Worm (Caenorhabditis elegans): ENCODE measurements around the gene div-1.

- TF ChIP-seq dmd-4 (tag; optimal IDR thresholded peaks at IDR 0.05; ENCODE audit: borderline replicate concordance), result no peak
- no peak for TF ChIP-seq tbx-2 (tag; optimal IDR thresholded peaks at IDR 0.05)
- TF ChIP-seq elt-2 (tag; optimal IDR thresholded peaks at IDR 0.05), result no peak
- TF ChIP-seq npax-4 (tag; optimal IDR thresholded peaks at IDR 0.05), result no peak
- no peak for TF ChIP-seq ahr-1 (tag; optimal IDR thresholded peaks at IDR 0.05)
- no peak for TF ChIP-seq nhr-11 (tag; optimal IDR thresholded peaks at IDR 0.05)
- no peak for TF ChIP-seq ceh-9 (tag; optimal IDR thresholded peaks at IDR 0.05)
- TF ChIP-seq hlh-30 (tag; optimal IDR thresholded peaks at IDR 0.05; ENCODE audit: insufficient read depth), result no peak
- no peak for TF ChIP-seq pat-9 (tag; optimal IDR thresholded peaks at IDR 0.05)
- no peak for TF ChIP-seq che-1 (tag; optimal IDR thresholded peaks at IDR 0.05)
- TF ChIP-seq ttx-3 (tag; optimal IDR thresholded peaks at IDR 0.05), result no peak
- TF ChIP-seq nhr-232 (tag; optimal IDR thresholded peaks at IDR 0.05), result no peak
Observed at ce11 chrIII:10195911-10196310, 52.4 kb downstream of the div-1 start.

Measured in whole organism, late embryonic.